Worm (Caenorhabditis elegans) whole organism, L4 larva: ENCODE measurements around the gene nas-16.

Source experiments
- F37D6.2 ChIP-seq: sonication (generic microtip); optimal IDR thresholded peaks from 2 replicates; lab custom pipeline; 2016; ENCODE audit warnings: mild to moderate bottlenecking, missing genetic modification characterization, missing compliant biosample characterization
- F44E2.7 ChIP-seq: fragments of 200-800 bp; sonication (Bioruptor generic); IDR thresholded peaks from 2 replicates; pipeline ENCODE4 v2.1.2; 2022; ENCODE audit warnings: missing genetic modification characterization, missing compliant biosample characterization
- T20F7.1 ChIP-seq: fragments of 200-800 bp; sonication (Bioruptor generic); optimal IDR thresholded peaks from 2 replicates; lab custom pipeline; 2018; ENCODE audit warnings: mild to moderate bottlenecking, missing genetic modification characterization, missing compliant biosample characterization
- Y105C5A.15 ChIP-seq: fragments of 200-800 bp; sonication (Bioruptor generic); IDR thresholded peaks from 2 replicates; pipeline ENCODE4 v1.3.6; 2022; ENCODE audit warnings: missing genetic modification characterization, missing compliant biosample characterization
- Y48G9A.11 ChIP-seq: fragments of 200-800 bp; sonication (Bioruptor generic); IDR thresholded peaks from 2 replicates; pipeline ENCODE4 v1.3.6; 2022; ENCODE audit warnings: missing genetic modification reagents, missing genetic modification characterization, missing compliant biosample characterization
- ZK337.2 ChIP-seq: fragments of 200-800 bp; sonication (Bioruptor generic); IDR thresholded peaks from 2 replicates; pipeline ENCODE4 v1.3.6; 2022; ENCODE audit warnings: missing genetic modification reagents, missing genetic modification characterization, missing compliant biosample characterization
- aha-1 ChIP-seq: fragments of 150-350 bp; peaks from one replicate; lab custom pipeline; 2014; ENCODE audit warnings: missing biosample characterization, missing genetic modification characterization
- ceh-28 ChIP-seq: fragments of 150-350 bp; optimal IDR thresholded peaks from 2 replicates; lab custom pipeline; 2014; ENCODE audit warnings: missing biosample characterization, missing genetic modification reagents, missing genetic modification characterization
- ceh-44 ChIP-seq: fragments of 200-800 bp; sonication (Bioruptor generic); IDR thresholded peaks from 2 replicates; pipeline ENCODE4 v1.3.6; 2022; ENCODE audit warnings: missing genetic modification reagents, missing genetic modification characterization, missing compliant biosample characterization
- ceh-82 ChIP-seq: sonication (generic microtip); optimal IDR thresholded peaks from 2 replicates; lab custom pipeline; 2017; ENCODE audit warnings: missing biosample characterization, missing genetic modification characterization
- ces-1 ChIP-seq: fragments of 150-350 bp; sonication (generic microtip); optimal IDR thresholded peaks from 4 replicates; lab custom pipeline; 2014; ENCODE audit warnings: missing biosample characterization, missing genetic modification reagents, missing genetic modification characterization
- ctbp-1 ChIP-seq: fragments of 200-800 bp; sonication (Bioruptor generic); IDR thresholded peaks from 2 replicates; pipeline ENCODE4 v1.3.6; 2022; ENCODE audit warnings: missing genetic modification reagents, missing genetic modification characterization, missing compliant biosample characterization
- daf-12 ChIP-seq: fragments of 150-350 bp; optimal IDR thresholded peaks from 2 replicates; lab custom pipeline; 2014; ENCODE audit warnings: missing biosample characterization, missing genetic modification reagents, missing genetic modification characterization
- daf-16 ChIP-seq, 3 experiments: sonication (generic microtip); optimal IDR thresholded peaks; 2 replicates each; lab custom pipeline; 2016 to 2017; ENCODE audit warnings: missing genetic modification characterization in 3 of 3, missing genetic modification reagents in 3 of 3, mild to moderate bottlenecking in 2 of 3, missing compliant biosample characterization in 2 of 3, missing biosample characterization in 1 of 3, moderate library complexity in 1 of 3
- dmd-6 ChIP-seq: fragments of 200-800 bp; sonication (Bioruptor generic); IDR thresholded peaks from 2 replicates; pipeline ENCODE4 v1.3.6; 2022; ENCODE audit warnings: missing genetic modification reagents, missing genetic modification characterization, missing compliant biosample characterization
- duxl-1 ChIP-seq: sonication (generic microtip); optimal IDR thresholded peaks from 2 replicates; lab custom pipeline; 2016; ENCODE audit warnings: mild to moderate bottlenecking, missing genetic modification characterization, moderate library complexity, missing compliant biosample characterization; ENCODE audit not compliant: poor library complexity
- dve-1 ChIP-seq: sonication (generic microtip); optimal IDR thresholded peaks from 2 replicates; lab custom pipeline; 2017; ENCODE audit warnings: antibody characterized with exemption, mild to moderate bottlenecking, missing genetic modification characterization, missing compliant biosample characterization; ENCODE audit not compliant: insufficient read depth
- egl-43 ChIP-seq: fragments of 200-800 bp; sonication (Bioruptor generic); IDR thresholded peaks from 2 replicates; pipeline ENCODE4 v1.3.6; 2022; ENCODE audit warnings: missing genetic modification reagents, missing genetic modification characterization, missing compliant biosample characterization
- fkh-10 ChIP-seq: fragments of 150-350 bp; optimal IDR thresholded peaks from 2 replicates; lab custom pipeline; 2014; ENCODE audit warnings: missing biosample characterization, missing genetic modification reagents, missing genetic modification characterization
- gei-8 ChIP-seq: fragments of 200-800 bp; sonication (Bioruptor generic); optimal IDR thresholded peaks from 2 replicates; lab custom pipeline; 2018; ENCODE audit warnings: mild to moderate bottlenecking, missing genetic modification characterization, missing compliant biosample characterization
- hif-1 ChIP-seq, 2 experiments: sonication (generic microtip); optimal IDR thresholded peaks; 2 replicates each; lab custom pipeline; 2016 to 2017; ENCODE audit warnings: missing compliant biosample characterization in 2 of 2, missing genetic modification characterization in 2 of 2, missing genetic modification reagents in 2 of 2, missing genotype in 2 of 2, mild to moderate bottlenecking in 1 of 2
- lin-1 ChIP-seq: fragments of 200-800 bp; sonication (Bioruptor generic); IDR thresholded peaks from 2 replicates; pipeline ENCODE4 v1.3.6; 2022; ENCODE audit warnings: missing genetic modification reagents, missing genetic modification characterization, missing compliant biosample characterization
- lin-29 ChIP-seq: fragments of 200-800 bp; sonication (Bioruptor generic); IDR thresholded peaks from 2 replicates; pipeline ENCODE4 v1.3.6; 2022; ENCODE audit warnings: missing genetic modification reagents, missing genetic modification characterization, missing compliant biosample characterization
- lin-38 ChIP-seq: fragments of 200-800 bp; sonication (Bioruptor generic); IDR thresholded peaks from 2 replicates; pipeline ENCODE4 v1.3.6; 2022; ENCODE audit warnings: missing genetic modification reagents, missing genetic modification characterization, missing compliant biosample characterization
- lir-3 ChIP-seq: sonication (generic microtip); optimal IDR thresholded peaks from 2 replicates; lab custom pipeline; 2016; ENCODE audit warnings: mild to moderate bottlenecking, missing genetic modification characterization, missing compliant biosample characterization
- mdl-1 ChIP-seq, 2 experiments: fragments of 150-350 bp in 1 of 2; sonication (generic microtip) in 1 of 2; optimal IDR thresholded peaks; 2 replicates each; lab custom pipeline; 2014 to 2017; ENCODE audit warnings: missing biosample characterization in 2 of 2, missing genetic modification characterization in 2 of 2
- mep-1 ChIP-seq: fragments of 150-350 bp; sonication (generic microtip); optimal IDR thresholded peaks from 3 replicates; lab custom pipeline; 2014; ENCODE audit warnings: missing biosample characterization, missing genetic modification characterization
- mxl-3 ChIP-seq: fragments of 200-800 bp; sonication (Bioruptor generic); optimal IDR thresholded peaks from 2 replicates; lab custom pipeline; 2018; ENCODE audit warnings: mild to moderate bottlenecking, missing genetic modification characterization, missing compliant biosample characterization
- nhr-10 ChIP-seq: fragments of 150-350 bp; optimal IDR thresholded peaks from 2 replicates; lab custom pipeline; 2014; ENCODE audit warnings: missing biosample characterization, missing genetic modification characterization
- nhr-111 ChIP-seq: fragments of 200-800 bp; sonication (Bioruptor generic); optimal IDR thresholded peaks from 2 replicates; lab custom pipeline; 2018; ENCODE audit warnings: mild to moderate bottlenecking, missing genetic modification characterization, missing compliant biosample characterization
- nhr-25 ChIP-seq: sonication (generic microtip); optimal IDR thresholded peaks from 2 replicates; lab custom pipeline; 2017; ENCODE audit warnings: missing genetic modification characterization, mild to moderate bottlenecking, missing compliant biosample characterization, antibody characterized with exemption, moderate library complexity, borderline replicate concordance; ENCODE audit not compliant: insufficient read depth
- nhr-41 ChIP-seq: fragments of 200-800 bp; sonication (Bioruptor generic); IDR thresholded peaks from 2 replicates; pipeline ENCODE4 v1.3.6; 2022; ENCODE audit warnings: missing genetic modification reagents, missing genetic modification characterization, missing compliant biosample characterization
- nhr-48 ChIP-seq: sonication (generic microtip); optimal IDR thresholded peaks from 2 replicates; lab custom pipeline; 2016; ENCODE audit warnings: mild to moderate bottlenecking, missing genetic modification characterization, missing compliant biosample characterization
- nhr-6 ChIP-seq: fragments of 150-350 bp; optimal IDR thresholded peaks from 2 replicates; lab custom pipeline; 2014; ENCODE audit warnings: missing biosample characterization, missing genetic modification characterization
- pha-4 ChIP-seq, 2 experiments: fragments of 150-350 bp in 1 of 2; fragments of 200-800 bp in 1 of 2; sonication (Bioruptor generic) in 1 of 2; IDR thresholded peaks in 1 of 2; optimal IDR thresholded peaks in 1 of 2; 2 replicates each; pipeline versions ENCODE4 v1.3.6 to Lab custom; 2014 to 2022; ENCODE audit warnings: missing genetic modification characterization in 2 of 2, missing genetic modification reagents in 2 of 2, missing biosample characterization in 1 of 2, missing compliant biosample characterization in 1 of 2
- php-3 ChIP-seq: fragments of 200-800 bp; sonication (Bioruptor generic); IDR thresholded peaks from 2 replicates; pipeline ENCODE4 v1.3.6; 2022; ENCODE audit warnings: missing genetic modification reagents, missing genetic modification characterization, missing compliant biosample characterization
- rbr-2 ChIP-seq: sonication (generic microtip); optimal IDR thresholded peaks from 2 replicates; lab custom pipeline; 2016; ENCODE audit warnings: missing genotype, missing genetic modification characterization, missing compliant biosample characterization
- set-16 ChIP-seq: fragments of 200-800 bp; sonication (Bioruptor generic); IDR thresholded peaks from 2 replicates; pipeline ENCODE4 v1.3.6; 2022; ENCODE audit warnings: missing genetic modification reagents, missing genetic modification characterization, missing compliant biosample characterization
- snpc-4 ChIP-seq: fragments of 150-350 bp; optimal IDR thresholded peaks from 2 replicates; lab custom pipeline; 2014; ENCODE audit warnings: missing biosample characterization, missing genetic modification characterization
- unc-62 ChIP-seq, 3 experiments: fragments of 150-350 bp in 1 of 3; sonication (generic microtip); optimal IDR thresholded peaks in 2 of 3; peaks in 1 of 3; 1 replicate in 1 of 3; 2 replicates in 2 of 3; lab custom pipeline; 2014 to 2017; ENCODE audit warnings: missing biosample characterization in 3 of 3, missing genetic modification characterization in 3 of 3, missing genetic modification reagents in 3 of 3, missing genotype in 1 of 3
- zag-1 ChIP-seq: fragments of 150-350 bp; optimal IDR thresholded peaks from 2 replicates; lab custom pipeline; 2014; ENCODE audit warnings: missing biosample characterization, missing genetic modification characterization
- ztf-11 ChIP-seq: fragments of 150-350 bp; optimal IDR thresholded peaks from 2 replicates; lab custom pipeline; 2014; ENCODE audit warnings: missing biosample characterization, missing genetic modification characterization
- ztf-7 ChIP-seq: fragments of 150-350 bp; optimal IDR thresholded peaks from 2 replicates; lab custom pipeline; 2014; ENCODE audit warnings: missing biosample characterization, missing genetic modification characterization

Gene nas-16

ce11 chrV:11372284-11372878 lies 19.7 kb upstream of the nas-16 start:
- TF ChIP-seq aha-1 = peak; percentile 91
- TF ChIP-seq lin-38 (GFP tag; lab: Robert Waterston, UW) = no peak
- no peak for TF ChIP-seq ztf-7 (tag; lab: Kevin White, UChicago)
- no peak for TF ChIP-seq Y105C5A.15 (GFP tag; lab: Robert Waterston, UW)

- no peak for TF ChIP-seq lir-3 (tag; lab: Kevin White, UChicago)
- no peak for TF ChIP-seq egl-43
- no peak for TF ChIP-seq duxl-1
- no peak for TF ChIP-seq nhr-41 (GFP tag; lab: Robert Waterston, UW)
These were observed 18.2 kb upstream of the nas-16 start for ce11 chrV:11373918-11374317.

ce11 chrV:11375150-11375792 lies 16.8 kb upstream of the nas-16 start, which contains the start of gene cnb-1:
TSS of gene cnb-1 (plus strand) at chrV:11375742.
- TF ChIP-seq zag-1 (tag; lab: Kevin White, UChicago) (no peak), Y48G9A.11 (GFP tag; lab: Robert Waterston, UW) (no peak), nhr-48 (tag; lab: Kevin White, UChicago) (no peak), nhr-25 (tag; lab: Kevin White, UChicago) (no peak), daf-16 (GFP tag; optimal IDR thresholded peaks at IDR 0.05; lab: Kevin White, UChicago) (no peak), daf-16 (tag; optimal IDR thresholded peaks at IDR 0.05; lab: Kevin White, UChicago) (peak; percentile 49), snpc-4 (tag; lab: Kevin White, UChicago) (no peak), nhr-41 (GFP tag; lab: Robert Waterston, UW) (no peak), rbr-2 (tag; lab: Kevin White, UChicago) (peak; percentile 77), ces-1 (GFP tag; lab: Kevin White, UChicago) (peak; percentile 14), ceh-82 (no peak), ceh-28 (tag; lab: Kevin White, UChicago) (peak; percentile 51), set-16 (GFP tag; lab: Robert Waterston, UW) (no peak; the same call in none of the 2 replicates), dmd-6 (GFP tag; lab: Robert Waterston, UW) (peak; percentile 77), F44E2.7 (no peak), unc-62 (GFP tag; optimal IDR thresholded peaks at IDR 0.05 in 1 of 2; lab: Kevin White, UChicago) (peak in 1 of 2 experiments; percentile 91), unc-62 (tag; optimal IDR thresholded peaks at IDR 0.05; lab: Kevin White, UChicago) (no peak), dve-1 (tag; lab: Kevin White, UChicago) (peak; percentile 42), lin-29 (GFP tag; lab: Robert Waterston, UW) (no peak), hif-1 (tag; optimal IDR thresholded peaks at IDR 0.05; lab: Kevin White, UChicago) (peak in 1 of 2 experiments; percentile 61), nhr-6 (tag; lab: Kevin White, UChicago) (no peak), gei-8 (GFP tag; lab: Kevin White, UChicago) (no peak), nhr-111 (GFP tag; lab: Kevin White, UChicago) (no peak), aha-1 (no peak), lin-38 (GFP tag; lab: Robert Waterston, UW) (peak; percentile 29), F37D6.2 (tag; lab: Kevin White, UChicago) (peak; percentile 31), fkh-10 (GFP tag; lab: Kevin White, UChicago) (peak; percentile 54), ZK337.2 (peak; percentile 91), ctbp-1 (GFP tag; lab: Robert Waterston, UW) (0 out of 2 replicates have a peak, but pooled peaks have one; percentile 59), nhr-10 (tag; lab: Kevin White, UChicago) (no peak), T20F7.1 (GFP tag; lab: Kevin White, UChicago) (no peak), daf-12 (tag; lab: Kevin White, UChicago) (no peak), mdl-1 (tag; optimal IDR thresholded peaks at IDR 0.05; lab: Kevin White, UChicago) (peak in 1 of 2 experiments; percentile 8), ztf-11 (no peak), ceh-44 (no peak), pha-4 (GFP tag; IDR thresholded peaks at IDR 0.05; lab: Robert Waterston, UW) (peak; percentile 47; the same call in 1 of the 2 replicates), pha-4 (tag; optimal IDR thresholded peaks at IDR 0.05; lab: Kevin White, UChicago) (no peak), mxl-3 (GFP tag; lab: Kevin White, UChicago) (no peak), ztf-7 (tag; lab: Kevin White, UChicago) (peak; percentile 56), mep-1 (tag; lab: Kevin White, UChicago) (peak; percentile 66), php-3 (GFP tag; lab: Robert Waterston, UW) (no peak), lin-1 (GFP tag; lab: Robert Waterston, UW) (no peak)
